Worm (Caenorhabditis elegans) whole organism, mixed stage, embryonic: ENCODE data around the gene clec-243.

Source experiments
- blmp-1 ChIP-seq: fragments of 150-350 bp; optimal IDR thresholded peaks from 2 replicates; lab custom pipeline; 2014; ENCODE audit warnings: missing biosample characterization, missing genetic modification characterization
- ces-1 ChIP-seq: fragments of 150-350 bp; optimal IDR thresholded peaks from 2 replicates; lab custom pipeline; 2014; ENCODE audit warnings: missing biosample characterization, missing genetic modification reagents, missing genetic modification characterization
- elt-1 ChIP-seq: sonication (generic microtip); optimal IDR thresholded peaks from 2 replicates; lab custom pipeline; 2017; ENCODE audit warnings: missing genetic modification characterization, mild to moderate bottlenecking, missing compliant biosample characterization, antibody characterized with exemption, moderate library complexity, borderline replicate concordance; ENCODE audit not compliant: insufficient read depth
- elt-3 ChIP-seq: fragments of 150-350 bp; optimal IDR thresholded peaks from 2 replicates; lab custom pipeline; 2014; ENCODE audit warnings: missing biosample characterization, missing genetic modification characterization
- lin-13 ChIP-seq: fragments of 150-350 bp; optimal IDR thresholded peaks from 2 replicates; lab custom pipeline; 2014; ENCODE audit warnings: missing biosample characterization, missing genetic modification characterization
- nhr-28 ChIP-seq: fragments of 150-350 bp; optimal IDR thresholded peaks from 2 replicates; lab custom pipeline; 2014; ENCODE audit warnings: missing biosample characterization, missing genetic modification characterization
- pha-4 ChIP-seq: fragments of 150-350 bp; optimal IDR thresholded peaks from 2 replicates; lab custom pipeline; 2018; ENCODE audit warnings: missing biosample characterization, missing genetic modification reagents, missing genetic modification characterization
- sem-2 ChIP-seq: fragments of 200-800 bp; sonication (Bioruptor generic); optimal IDR thresholded peaks from 2 replicates; lab custom pipeline; 2018; ENCODE audit warnings: mild to moderate bottlenecking, missing genetic modification characterization, missing compliant biosample characterization
- unc-39 ChIP-seq: fragments of 150-350 bp; optimal IDR thresholded peaks from 2 replicates; lab custom pipeline; 2014; ENCODE audit warnings: missing biosample characterization, missing genetic modification characterization
- unc-62 ChIP-seq: fragments of 150-350 bp; optimal IDR thresholded peaks from 2 replicates; lab custom pipeline; 2014; ENCODE audit warnings: missing biosample characterization, missing genetic modification reagents, missing genetic modification characterization

DNA sequence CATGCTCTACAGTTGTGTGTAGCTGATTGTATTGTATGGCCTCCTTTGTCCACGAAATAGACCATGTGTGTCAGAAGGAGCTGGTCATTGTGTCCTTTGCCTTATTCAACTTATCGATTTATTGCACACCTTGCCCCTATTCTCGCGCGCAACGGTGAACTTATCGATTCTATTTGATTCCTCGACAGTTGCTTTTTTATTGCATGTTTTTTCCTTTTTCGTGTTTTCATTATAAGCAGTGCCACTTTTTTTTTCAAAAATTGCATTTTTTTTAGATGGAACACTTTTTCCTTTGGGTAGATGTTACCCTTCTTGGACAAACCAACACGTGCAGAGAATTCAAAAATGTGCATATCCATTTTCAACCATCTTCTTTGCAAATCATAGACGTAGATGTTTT, 24.4 kb upstream of the clec-243 start, which contains the start of gene K10G4.10:
- TF ChIP-seq unc-39 (tag; lab: Kevin White, UChicago): no peak
- TF ChIP-seq sem-2 (GFP tag; lab: Kevin White, UChicago): no peak
- no peak for TF ChIP-seq blmp-1
- no peak for TF ChIP-seq elt-1
- TF ChIP-seq pha-4 (tag; lab: Kevin White, UChicago): no peak
- no peak for TF ChIP-seq nhr-28 (tag; lab: Kevin White, UChicago)
- TF ChIP-seq unc-62 (GFP tag; lab: Kevin White, UChicago): no peak
- no peak for TF ChIP-seq ces-1 (GFP tag; lab: Kevin White, UChicago)
- TF ChIP-seq elt-3 (tag; lab: Kevin White, UChicago): no peak
- TF ChIP-seq lin-13 (tag; lab: Kevin White, UChicago): no peak
